Worm (Caenorhabditis elegans) whole organism, L4 larva: ENCODE measurements around the gene Y48C3A.14.
A peak's percentile ranks its signal among the peaks of the same experiment; 100 is the strongest.

ENCODE experiments used
- T20F7.1 ChIP-seq: fragments of 200-800 bp; sonication (Bioruptor generic); optimal IDR thresholded peaks from 2 replicates; lab custom pipeline; 2018; ENCODE audit warnings: mild to moderate bottlenecking, missing genetic modification characterization, missing compliant biosample characterization
- aha-1 ChIP-seq: fragments of 150-350 bp; peaks from one replicate; lab custom pipeline; 2014; ENCODE audit warnings: missing biosample characterization, missing genetic modification characterization
- ama-1 ChIP-seq: fragments of 150-350 bp; optimal IDR thresholded peaks from 2 replicates; lab custom pipeline; 2014; ENCODE audit warnings: inconsistent platforms, mixed read lengths
- arid-1 ChIP-seq: fragments of 200-800 bp; sonication (Bioruptor generic); conservative IDR thresholded peaks from 2 replicates; pipeline ENCODE4 v1.3.6; 2022; ENCODE audit warnings: missing genetic modification reagents, missing genetic modification characterization, missing compliant biosample characterization
- ceh-20 ChIP-seq: fragments of 200-800 bp; sonication (Bioruptor generic); IDR thresholded peaks from 2 replicates; pipeline ENCODE4 v1.3.6; 2022; ENCODE audit warnings: missing genetic modification reagents, missing genetic modification characterization, missing compliant biosample characterization
- ceh-28 ChIP-seq: fragments of 150-350 bp; optimal IDR thresholded peaks from 2 replicates; lab custom pipeline; 2014; ENCODE audit warnings: missing biosample characterization, missing genetic modification reagents, missing genetic modification characterization
- ceh-44 ChIP-seq: fragments of 200-800 bp; sonication (Bioruptor generic); IDR thresholded peaks from 2 replicates; pipeline ENCODE4 v1.3.6; 2022; ENCODE audit warnings: missing genetic modification reagents, missing genetic modification characterization, missing compliant biosample characterization
- dmd-6 ChIP-seq: fragments of 200-800 bp; sonication (Bioruptor generic); IDR thresholded peaks from 2 replicates; pipeline ENCODE4 v1.3.6; 2022; ENCODE audit warnings: missing genetic modification reagents, missing genetic modification characterization, missing compliant biosample characterization
- dmd-8 ChIP-seq: fragments of 200-800 bp; sonication (Bioruptor generic); IDR thresholded peaks from 2 replicates; pipeline ENCODE4 v1.3.6; 2022; ENCODE audit warnings: missing genetic modification characterization, missing compliant biosample characterization
- dmd-9 ChIP-seq: fragments of 200-800 bp; sonication (Bioruptor generic); IDR thresholded peaks from 2 replicates; pipeline ENCODE4 v1.3.6; 2022; ENCODE audit warnings: missing genetic modification reagents, missing genetic modification characterization, missing compliant biosample characterization
- dve-1 ChIP-seq: sonication (generic microtip); optimal IDR thresholded peaks from 2 replicates; lab custom pipeline; 2017; ENCODE audit warnings: antibody characterized with exemption, mild to moderate bottlenecking, missing genetic modification characterization, missing compliant biosample characterization; ENCODE audit not compliant: insufficient read depth
- fkh-10 ChIP-seq: fragments of 150-350 bp; optimal IDR thresholded peaks from 2 replicates; lab custom pipeline; 2014; ENCODE audit warnings: missing biosample characterization, missing genetic modification reagents, missing genetic modification characterization
- fos-1 ChIP-seq: fragments of 150-350 bp; optimal IDR thresholded peaks from 2 replicates; lab custom pipeline; 2014; ENCODE audit warnings: missing biosample characterization, missing genetic modification characterization
- gei-8 ChIP-seq: fragments of 200-800 bp; sonication (Bioruptor generic); optimal IDR thresholded peaks from 2 replicates; lab custom pipeline; 2018; ENCODE audit warnings: mild to moderate bottlenecking, missing genetic modification characterization, missing compliant biosample characterization
- hif-1 ChIP-seq, 2 experiments: sonication (generic microtip); optimal IDR thresholded peaks; 2 replicates each; lab custom pipeline; 2016 to 2017; ENCODE audit warnings: missing compliant biosample characterization in 2 of 2, missing genetic modification characterization in 2 of 2, missing genetic modification reagents in 2 of 2, missing genotype in 2 of 2, mild to moderate bottlenecking in 1 of 2
- hlh-30 ChIP-seq: sonication (generic microtip); optimal IDR thresholded peaks from 2 replicates; lab custom pipeline; 2017; ENCODE audit warnings: antibody characterized with exemption, mild to moderate bottlenecking, missing genetic modification characterization, missing compliant biosample characterization; ENCODE audit not compliant: insufficient read depth
- lin-13 ChIP-seq: fragments of 150-350 bp; optimal IDR thresholded peaks from 2 replicates; lab custom pipeline; 2014; ENCODE audit warnings: missing biosample characterization, missing genetic modification reagents, missing genetic modification characterization
- lin-15B ChIP-seq: fragments of 150-350 bp; sonication (generic microtip); optimal IDR thresholded peaks from 3 replicates; lab custom pipeline; 2014; ENCODE audit warnings: missing biosample characterization, missing genetic modification characterization
- lin-38 ChIP-seq: fragments of 200-800 bp; sonication (Bioruptor generic); IDR thresholded peaks from 2 replicates; pipeline ENCODE4 v1.3.6; 2022; ENCODE audit warnings: missing genetic modification reagents, missing genetic modification characterization, missing compliant biosample characterization
- lir-3 ChIP-seq: sonication (generic microtip); optimal IDR thresholded peaks from 2 replicates; lab custom pipeline; 2016; ENCODE audit warnings: mild to moderate bottlenecking, missing genetic modification characterization, missing compliant biosample characterization
- lsy-2 ChIP-seq, 2 experiments: fragments of 150-350 bp in 1 of 2; sonication (generic microtip) in 1 of 2; optimal IDR thresholded peaks; 2 replicates each; lab custom pipeline; 2014 to 2017; ENCODE audit warnings: missing biosample characterization in 2 of 2, missing genetic modification characterization in 2 of 2
- nhr-111 ChIP-seq: fragments of 200-800 bp; sonication (Bioruptor generic); optimal IDR thresholded peaks from 2 replicates; lab custom pipeline; 2018; ENCODE audit warnings: mild to moderate bottlenecking, missing genetic modification characterization, missing compliant biosample characterization
- nhr-25 ChIP-seq: sonication (generic microtip); optimal IDR thresholded peaks from 2 replicates; lab custom pipeline; 2017; ENCODE audit warnings: missing genetic modification characterization, mild to moderate bottlenecking, missing compliant biosample characterization, antibody characterized with exemption, moderate library complexity, borderline replicate concordance; ENCODE audit not compliant: insufficient read depth
- sdz-12 ChIP-seq: fragments of 200-800 bp; sonication (Bioruptor generic); optimal IDR thresholded peaks from 2 replicates; lab custom pipeline; 2018; ENCODE audit warnings: mild to moderate bottlenecking, missing genetic modification characterization, missing compliant biosample characterization
- set-16 ChIP-seq: fragments of 200-800 bp; sonication (Bioruptor generic); IDR thresholded peaks from 2 replicates; pipeline ENCODE4 v1.3.6; 2022; ENCODE audit warnings: missing genetic modification reagents, missing genetic modification characterization, missing compliant biosample characterization
- tag-97 ChIP-seq: fragments of 200-800 bp; sonication (Bioruptor generic); IDR thresholded peaks from 2 replicates; pipeline ENCODE4 v1.3.6; 2022; ENCODE audit warnings: missing genetic modification characterization, missing compliant biosample characterization
- unc-62 ChIP-seq, 3 experiments: fragments of 150-350 bp in 1 of 3; sonication (generic microtip); optimal IDR thresholded peaks in 2 of 3; peaks in 1 of 3; 1 replicate in 1 of 3; 2 replicates in 2 of 3; lab custom pipeline; 2014 to 2017; ENCODE audit warnings: missing biosample characterization in 3 of 3, missing genetic modification characterization in 3 of 3, missing genetic modification reagents in 3 of 3, missing genotype in 1 of 3
- ztf-11 ChIP-seq: fragments of 150-350 bp; optimal IDR thresholded peaks from 2 replicates; lab custom pipeline; 2014; ENCODE audit warnings: missing biosample characterization, missing genetic modification characterization

Gene Y48C3A.14

DNA sequence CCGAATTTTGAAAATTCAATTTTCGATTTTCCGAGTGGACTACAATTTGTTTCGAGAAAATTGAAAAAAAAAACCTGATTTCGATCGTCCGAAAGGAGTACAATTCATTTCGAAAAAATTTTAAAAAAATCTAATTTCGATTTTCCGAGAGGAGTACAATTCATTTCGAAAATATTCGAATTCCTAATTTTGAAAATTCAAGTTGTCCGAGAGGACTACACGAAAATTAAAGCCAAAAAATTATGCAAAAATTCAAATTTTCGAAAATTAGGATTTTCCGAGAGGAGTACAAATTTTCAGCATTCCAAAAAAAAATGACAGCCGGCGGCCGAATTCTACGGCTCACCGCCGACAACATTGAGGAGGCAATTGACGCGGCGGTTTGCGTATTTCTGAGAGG lies 22.8 kb downstream of the Y48C3A.14 start, which contains the start of gene Y48C3A.18:
Y48C3A.18 (plus strand) TSS at position 301 of the 400 bp plus-strand sequence.
- peak; percentile 17 for TF ChIP-seq aha-1 (tag; lab: Kevin White, UChicago)
- no peak for TF ChIP-seq ceh-28 (tag; lab: Kevin White, UChicago)
- TF ChIP-seq, all 104 proteins: peak for 1

DNA sequence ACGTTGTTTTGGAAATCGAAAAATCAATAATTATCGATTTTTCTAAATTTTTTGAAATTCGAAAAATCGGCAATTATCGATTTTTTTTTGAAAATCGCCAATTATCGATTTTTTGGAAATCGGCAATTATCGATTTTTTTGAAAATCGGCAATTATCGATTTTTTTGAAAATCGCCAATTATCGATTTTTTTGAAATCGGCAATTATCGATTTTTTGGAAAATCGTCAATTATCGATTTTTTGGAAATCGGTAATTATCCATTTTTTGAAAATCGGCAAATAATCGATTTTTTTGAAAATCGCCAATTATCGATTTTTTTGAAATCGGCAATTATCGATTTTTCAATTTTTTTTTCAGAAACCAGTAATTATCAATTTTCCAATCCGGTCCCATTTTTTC lies 24.5 kb downstream of the Y48C3A.14 start:
- TF ChIP-seq lin-13 (GFP tag; lab: Kevin White, UChicago): no peak
- no peak for TF ChIP-seq sdz-12 (GFP tag; lab: Kevin White, UChicago)
- peak; percentile 99 for TF ChIP-seq ceh-28 (tag; lab: Kevin White, UChicago)
- TF ChIP-seq nhr-25 (tag; lab: Kevin White, UChicago): no peak

DNA sequence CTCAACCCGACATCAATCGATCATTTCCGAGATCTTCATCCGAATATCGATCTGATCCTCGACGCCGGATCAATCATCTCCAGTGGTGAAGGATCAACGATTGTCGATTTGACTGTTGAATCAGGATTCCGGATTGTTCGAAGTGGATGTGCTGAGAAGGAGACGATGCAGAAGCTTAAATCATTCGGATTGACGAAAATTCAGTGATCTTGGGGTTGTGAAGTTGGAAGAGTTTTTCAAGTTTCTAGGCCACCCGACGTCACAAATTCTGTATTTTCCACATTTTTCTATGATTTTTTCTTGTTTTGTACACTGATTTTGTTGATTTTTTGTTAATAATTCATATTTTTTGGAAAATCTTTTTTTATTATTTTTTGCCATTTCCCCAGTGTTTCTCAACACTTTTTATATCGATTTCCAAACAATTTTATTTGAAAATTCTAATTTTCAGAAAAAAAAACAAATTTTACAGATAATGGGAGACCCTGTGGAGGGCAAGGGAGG lies 25.0 kb downstream of the Y48C3A.14 start, which contains the start of gene Y48E1C.1:
Y48E1C.1 (plus strand) TSS at position 454 of the 504 bp plus-strand sequence.
- no peak for TF ChIP-seq hlh-30 (tag; lab: Kevin White, UChicago)
- peak; percentile 92 for TF ChIP-seq aha-1 (tag; lab: Kevin White, UChicago)
- TF ChIP-seq, all 104 proteins: peak for 1

DNA sequence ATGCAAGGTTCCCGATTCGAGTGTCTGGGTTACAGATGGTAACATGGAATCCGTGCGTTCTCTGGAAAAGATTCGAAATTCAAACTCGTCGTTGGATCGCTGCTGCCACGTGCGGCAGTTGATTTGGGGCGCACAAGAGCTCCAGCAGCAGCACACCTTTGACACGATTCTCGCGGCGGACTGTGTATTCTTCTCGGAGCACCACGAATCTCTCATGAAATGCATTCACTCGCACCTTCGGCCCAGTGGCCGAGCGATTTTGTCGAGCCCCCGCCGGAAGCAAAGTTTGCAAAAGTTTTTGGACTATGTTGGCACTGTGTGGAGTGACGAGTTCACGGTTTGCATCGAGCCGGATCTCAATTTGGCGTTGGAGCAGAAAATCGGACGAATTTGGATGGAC lies 27.0 kb downstream of the Y48C3A.14 start:
- TF ChIP-seq set-16 (GFP tag; lab: Robert Waterston, UW) (peak; percentile 55; the same call in 1 of the 2 replicates), ceh-20 (GFP tag; lab: Robert Waterston, UW) (no peak)

DNA sequence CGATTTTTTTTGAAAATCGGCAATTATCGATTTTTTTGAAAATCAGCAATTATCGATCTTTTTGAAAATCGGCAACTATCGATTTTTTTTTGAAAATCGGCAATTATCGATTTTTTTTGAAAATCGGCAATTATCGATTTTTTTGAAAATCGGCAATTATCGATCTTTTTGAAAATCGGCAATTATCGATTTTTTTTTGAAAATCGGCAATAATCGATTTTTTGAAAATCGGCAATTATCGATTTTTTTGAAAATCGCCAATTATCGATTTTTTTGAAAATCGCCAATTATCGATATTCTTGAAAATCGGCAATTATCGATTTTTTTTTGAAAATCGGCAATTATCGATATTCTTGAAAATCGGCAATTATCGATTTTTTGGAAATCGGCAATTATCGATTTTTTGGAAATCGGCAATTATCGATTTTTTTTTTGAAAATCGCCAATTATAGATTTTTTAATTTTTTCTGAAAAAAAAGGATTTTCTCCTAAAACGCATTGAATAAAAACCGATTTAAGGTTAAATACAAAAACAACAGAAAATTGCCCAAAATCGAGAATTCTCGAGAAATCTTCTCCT lies 28.0 kb downstream of the Y48C3A.14 start:
- no peak for TF ChIP-seq nhr-111
- TF ChIP-seq ceh-44: no peak
- TF ChIP-seq arid-1 (GFP tag; lab: Robert Waterston, UW): no peak
- TF ChIP-seq dve-1 (tag; lab: Kevin White, UChicago): no peak
- TF ChIP-seq ceh-28 (tag; lab: Kevin White, UChicago): peak; percentile 97

DNA sequence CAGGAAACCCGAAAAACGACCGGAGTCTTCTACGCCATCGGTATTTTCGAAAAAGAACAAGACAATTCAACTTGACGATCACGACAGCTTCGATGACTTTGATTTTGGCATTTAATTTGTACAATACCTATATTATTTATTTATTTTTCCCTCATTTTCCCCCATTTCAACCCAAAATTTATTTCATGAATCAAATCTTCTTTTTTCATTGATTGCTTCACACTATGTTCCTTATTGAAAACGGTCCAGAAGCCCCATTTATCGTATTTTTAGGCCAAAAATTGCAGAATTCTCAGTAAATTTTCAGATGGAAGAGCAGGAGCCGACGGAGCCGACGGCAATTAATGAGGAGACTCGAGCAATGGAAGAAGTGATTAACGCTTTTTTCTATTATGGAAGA lies 34.7 kb downstream of the Y48C3A.14 start, which contains the start of gene Y48E1C.2:
Y48E1C.2 (plus strand) TSS at position 301 of the 400 bp plus-strand sequence.
- TF ChIP-seq set-16 (GFP tag; lab: Robert Waterston, UW): no peak
- no peak for TF ChIP-seq lir-3 (tag; lab: Kevin White, UChicago)
- TF ChIP-seq lin-13 (GFP tag; lab: Kevin White, UChicago): no peak
- no peak for TF ChIP-seq hif-1 (tag; optimal IDR thresholded peaks at IDR 0.05; lab: Kevin White, UChicago)
- no peak for TF ChIP-seq T20F7.1 (GFP tag; lab: Kevin White, UChicago)
- TF ChIP-seq dmd-6 (GFP tag; lab: Robert Waterston, UW): no peak
- no peak for TF ChIP-seq lin-38
- TF ChIP-seq dmd-8: no peak
- no peak for TF ChIP-seq dmd-9 (GFP tag; lab: Robert Waterston, UW)
- no peak for TF ChIP-seq fos-1 (tag; lab: Kevin White, UChicago)
- TF ChIP-seq gei-8 (GFP tag; lab: Kevin White, UChicago): no peak
- TF ChIP-seq lsy-2 (tag; optimal IDR thresholded peaks at IDR 0.05; lab: Kevin White, UChicago): no peak
- TF ChIP-seq nhr-111: no peak
- no peak for TF ChIP-seq tag-97 (GFP tag; lab: Robert Waterston, UW)
- TF ChIP-seq dve-1 (tag; lab: Kevin White, UChicago): no peak
- TF ChIP-seq ztf-11 (tag; lab: Kevin White, UChicago): no peak
- no peak for TF ChIP-seq fkh-10 (GFP tag; lab: Kevin White, UChicago)
- TF ChIP-seq, all 104 proteins: peak for 0

DNA sequence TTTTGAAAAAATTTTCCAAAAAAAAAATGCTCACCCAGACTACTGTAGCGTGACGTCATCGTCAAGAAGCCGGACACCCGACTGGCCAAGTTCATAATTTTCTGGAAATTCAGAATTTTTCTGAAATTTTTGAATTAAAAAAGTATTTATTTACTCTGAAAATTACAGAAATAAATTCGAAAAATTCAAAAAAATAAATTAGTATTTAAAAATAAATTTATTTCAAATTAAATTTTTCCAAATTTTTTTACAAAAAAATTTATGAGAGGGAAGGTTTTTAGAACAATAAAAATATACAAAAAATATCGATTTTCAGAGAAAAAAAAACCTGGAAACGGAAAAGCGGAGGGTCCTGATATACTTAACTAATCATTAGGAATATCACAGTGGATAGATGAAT lies 47.2 kb downstream of the Y48C3A.14 start, which contains the start of gene Y48E1C.4:
Y48E1C.4 (minus strand) TSS at position 101 of the 400 bp plus-strand sequence.
- no peak for TF ChIP-seq lin-15B (tag; lab: Kevin White, UChicago)
- no peak for TF ChIP-seq arid-1 (GFP tag; lab: Robert Waterston, UW)
- peak; percentile 27 for TF ChIP-seq ama-1 (lab: Kevin White, UChicago)
- TF ChIP-seq unc-62 (GFP tag; optimal IDR thresholded peaks at IDR 0.05 in 1 of 2; lab: Kevin White, UChicago): no peak
- TF ChIP-seq unc-62 (tag; optimal IDR thresholded peaks at IDR 0.05; lab: Kevin White, UChicago): no peak
- TF ChIP-seq, all 104 proteins: peak for 1
